Fruit fly (Drosophila melanogaster) whole organism, embryonic: ENCODE data around the gene TfIIA-S.

Experiments
- BEAF-32 ChIP-seq: fragments of 200-800 bp; sonication (Bioruptor generic); optimal IDR thresholded peaks from 3 replicates; lab custom pipeline; 2017; ENCODE audit warnings: missing biosample characterization, missing genetic modification characterization, mild to moderate bottlenecking, moderate library complexity, missing genetic modification reagents
- Bgb ChIP-seq: fragments of 200-800 bp; sonication (Bioruptor generic); IDR thresholded peaks from 2 replicates; pipeline ENCODE4 v1.3.6; 2022; ENCODE audit warnings: missing biosample characterization, missing genetic modification characterization; ENCODE audit not compliant: partially characterized antibody
- C15 ChIP-seq: fragments of 200-800 bp; sonication (Bioruptor generic); IDR thresholded peaks from 3 replicates; pipeline ENCODE4 v1.3.6; 2022; ENCODE audit warnings: missing biosample characterization, missing genetic modification characterization
- CG12391 ChIP-seq: fragments of 200-800 bp; sonication (Bioruptor generic); optimal IDR thresholded peaks from 3 replicates; lab custom pipeline; 2018; ENCODE audit warnings: missing biosample characterization, mild to moderate bottlenecking, missing genetic modification characterization, moderate library complexity
- CG13424 ChIP-seq: fragments of 200-800 bp; sonication (Bioruptor generic); optimal IDR thresholded peaks from 2 replicates; lab custom pipeline; 2019; ENCODE audit warnings: missing biosample characterization, mild to moderate bottlenecking, missing genetic modification characterization, moderate library complexity
- CG14965 ChIP-seq: fragments of 200-800 bp; sonication (Bioruptor generic); optimal IDR thresholded peaks from 2 replicates; lab custom pipeline; 2016; ENCODE audit warnings: missing biosample characterization, missing genetic modification characterization, borderline replicate concordance
- CG15011 ChIP-seq: fragments of 200-800 bp; sonication (Bioruptor generic); optimal IDR thresholded peaks from 3 replicates; lab custom pipeline; 2018; ENCODE audit warnings: missing biosample characterization, mild to moderate bottlenecking, missing genetic modification characterization
- CG15269 ChIP-seq: fragments of 200-800 bp; sonication (Bioruptor generic); optimal IDR thresholded peaks from 2 replicates; lab custom pipeline; 2018; ENCODE audit warnings: missing biosample characterization, mild to moderate bottlenecking, missing genetic modification characterization, moderate library complexity
- CG15479 ChIP-seq: fragments of 200-800 bp; sonication (Bioruptor generic); optimal IDR thresholded peaks from 3 replicates; lab custom pipeline; 2019; ENCODE audit warnings: missing biosample characterization, mild to moderate bottlenecking, missing genetic modification characterization, moderate library complexity
- CG17359 ChIP-seq: fragments of 200-800 bp; sonication (Bioruptor generic); optimal IDR thresholded peaks from 3 replicates; lab custom pipeline; 2018; ENCODE audit warnings: missing biosample characterization, mild to moderate bottlenecking, missing genetic modification characterization, moderate library complexity
- CG17361 ChIP-seq: fragments of 200-800 bp; sonication (Bioruptor generic); IDR thresholded peaks from 3 replicates; pipeline ENCODE4 v1.3.6; 2022; ENCODE audit warnings: missing biosample characterization, missing genetic modification characterization
- CG2116 ChIP-seq: fragments of 200-800 bp; sonication (Bioruptor generic); optimal IDR thresholded peaks from 3 replicates; lab custom pipeline; 2018; ENCODE audit warnings: missing biosample characterization, mild to moderate bottlenecking, missing genetic modification characterization
- CG2120 ChIP-seq: fragments of 200-800 bp; sonication (Bioruptor generic); optimal IDR thresholded peaks from 3 replicates; lab custom pipeline; 2016; ENCODE audit warnings: missing biosample characterization, missing genetic modification characterization
- CG2712 ChIP-seq: fragments of 200-800 bp; optimal IDR thresholded peaks from 3 replicates; lab custom pipeline; 2019; ENCODE audit warnings: missing biosample characterization, mild to moderate bottlenecking, missing genetic modification characterization, moderate library complexity
- CG3838 ChIP-seq: fragments of 200-800 bp; sonication (Bioruptor generic); optimal IDR thresholded peaks from 3 replicates; lab custom pipeline; 2016; ENCODE audit warnings: missing biosample characterization, missing genetic modification characterization
- CG4424 ChIP-seq: fragments of 200-800 bp; sonication (Bioruptor generic); optimal IDR thresholded peaks from 3 replicates; lab custom pipeline; 2016; ENCODE audit warnings: missing biosample characterization, missing genetic modification characterization
- CG4617 ChIP-seq: fragments of 200-800 bp; sonication (Bioruptor generic); optimal IDR thresholded peaks from 3 replicates; lab custom pipeline; 2016; ENCODE audit warnings: missing biosample characterization, missing genetic modification characterization, borderline replicate concordance
- CG4820 ChIP-seq: fragments of 200-800 bp; sonication (Bioruptor generic); optimal IDR thresholded peaks from 3 replicates; lab custom pipeline; 2016; ENCODE audit warnings: missing biosample characterization, missing genetic modification characterization
- CG6854 ChIP-seq: fragments of 200-800 bp; sonication (Bioruptor generic); optimal IDR thresholded peaks from 3 replicates; lab custom pipeline; 2017; ENCODE audit warnings: missing biosample characterization, mild to moderate bottlenecking, missing genetic modification characterization
- CG7786 ChIP-seq: fragments of 200-800 bp; sonication (Bioruptor generic); optimal IDR thresholded peaks from 2 replicates; lab custom pipeline; 2016; ENCODE audit warnings: missing biosample characterization, missing genetic modification characterization
- CG8765 ChIP-seq: fragments of 200-800 bp; sonication (Bioruptor generic); IDR thresholded peaks from 2 replicates; pipeline ENCODE4 v1.3.6; 2022; ENCODE audit warnings: missing biosample characterization, missing genetic modification characterization
- CG9797 ChIP-seq: fragments of 200-800 bp; sonication (Bioruptor generic); optimal IDR thresholded peaks from 3 replicates; lab custom pipeline; 2018; ENCODE audit warnings: missing biosample characterization, mild to moderate bottlenecking, missing genetic modification characterization
- Dll ChIP-seq: fragments of 200-800 bp; sonication (Bioruptor generic); IDR thresholded peaks from 4 replicates; pipeline ENCODE4 v1.3.6; 2022; ENCODE audit warnings: missing biosample characterization, missing genetic modification characterization; ENCODE audit not compliant: partially characterized antibody
- Doc3 ChIP-seq: fragments of 200-800 bp; sonication (Bioruptor generic); IDR thresholded peaks from 3 replicates; pipeline ENCODE4 v1.3.6; 2022; ENCODE audit warnings: missing biosample characterization, missing genetic modification characterization; ENCODE audit not compliant: partially characterized antibody
- E2f1 ChIP-seq: fragments of 200-800 bp; sonication (Bioruptor generic); IDR thresholded peaks from 2 replicates; pipeline ENCODE4 v1.3.6; 2022; ENCODE audit warnings: missing biosample characterization, missing genetic modification characterization
- H2.0 ChIP-seq: fragments of 200-800 bp; sonication (Bioruptor generic); IDR thresholded peaks from 2 replicates; pipeline ENCODE4 v1.3.6; 2022; ENCODE audit warnings: missing biosample characterization, missing genetic modification characterization
- HLH3B ChIP-seq: fragments of 200-800 bp; sonication (Bioruptor generic); IDR thresholded peaks from 2 replicates; pipeline ENCODE4 v1.3.6; 2022; ENCODE audit warnings: missing biosample characterization, missing genetic modification characterization
- Hmr ChIP-seq: fragments of 200-800 bp; sonication (Bioruptor generic); optimal IDR thresholded peaks from 3 replicates; lab custom pipeline; 2017; ENCODE audit warnings: mild to moderate bottlenecking, missing biosample characterization, missing genetic modification reagents, missing genetic modification characterization
- Hmx ChIP-seq: fragments of 200-800 bp; sonication (Bioruptor generic); optimal IDR thresholded peaks from 2 replicates; lab custom pipeline; 2016; ENCODE audit warnings: missing biosample characterization, missing genetic modification characterization
- MBD-R2 ChIP-seq: fragments of 200-800 bp; sonication (Bioruptor generic); IDR thresholded peaks from 2 replicates; pipeline ENCODE4 v1.3.6; 2022; ENCODE audit warnings: missing biosample characterization, missing genetic modification characterization
- Max ChIP-seq: fragments of 200-800 bp; sonication (Bioruptor generic); optimal IDR thresholded peaks from 2 replicates; lab custom pipeline; 2016; ENCODE audit warnings: missing biosample characterization, mild to moderate bottlenecking, missing genetic modification characterization
- Med ChIP-seq: fragments of 200-800 bp; sonication (Bioruptor generic); peaks from one replicate; lab custom pipeline; 2016; ENCODE audit warnings: missing biosample characterization, missing genetic modification characterization, mild to moderate bottlenecking, inconsistent platforms, moderate library complexity
- Oli ChIP-seq: fragments of 200-800 bp; sonication (Bioruptor generic); optimal IDR thresholded peaks from 2 replicates; lab custom pipeline; 2018; ENCODE audit warnings: missing biosample characterization, mild to moderate bottlenecking, missing genetic modification characterization, moderate library complexity
- Opbp ChIP-seq: fragments of 200-800 bp; sonication (Bioruptor generic); IDR thresholded peaks from 3 replicates; pipeline ENCODE4 v1.3.6; 2022; ENCODE audit warnings: missing biosample characterization, missing genetic modification characterization; ENCODE audit not compliant: partially characterized antibody
- Sry-δ ChIP-seq: fragments of 200-800 bp; sonication (Bioruptor generic); optimal IDR thresholded peaks from 2 replicates; lab custom pipeline; 2016; ENCODE audit warnings: missing biosample characterization, missing genetic modification characterization
- bigmax ChIP-seq: fragments of 200-800 bp; sonication (Bioruptor generic); optimal IDR thresholded peaks from 2 replicates; lab custom pipeline; 2018; ENCODE audit warnings: missing biosample characterization, mild to moderate bottlenecking, missing genetic modification characterization
- chn ChIP-seq: fragments of 200-800 bp; sonication (Bioruptor generic); optimal IDR thresholded peaks from 2 replicates; lab custom pipeline; 2016; ENCODE audit warnings: missing biosample characterization, missing genetic modification characterization
- dan ChIP-seq: fragments of 200-800 bp; sonication (Bioruptor generic); IDR thresholded peaks from 2 replicates; pipeline ENCODE4 v1.3.6; 2022; ENCODE audit warnings: missing biosample characterization, missing genetic modification characterization
- ems ChIP-seq: fragments of 200-800 bp; sonication (Bioruptor generic); optimal IDR thresholded peaks from 3 replicates; lab custom pipeline; 2016; ENCODE audit warnings: missing biosample characterization, missing genetic modification characterization
- fd96Cb ChIP-seq: fragments of 200-800 bp; sonication (Bioruptor generic); optimal IDR thresholded peaks from 2 replicates; lab custom pipeline; 2018; ENCODE audit warnings: missing biosample characterization, mild to moderate bottlenecking, missing genetic modification characterization, moderate library complexity
- knrl ChIP-seq: fragments of 200-800 bp; sonication (Bioruptor generic); IDR thresholded peaks from 3 replicates; pipeline ENCODE4 v1.3.6; 2022; ENCODE audit warnings: missing biosample characterization, missing genetic modification characterization; ENCODE audit not compliant: partially characterized antibody
- lilli ChIP-seq: fragments of 200-800 bp; sonication (Bioruptor generic); optimal IDR thresholded peaks from 3 replicates; lab custom pipeline; 2016; ENCODE audit warnings: missing biosample characterization, missing genetic modification characterization
- luna ChIP-seq: fragments of 200-800 bp; sonication (Bioruptor generic); optimal IDR thresholded peaks from 2 replicates; lab custom pipeline; 2016; ENCODE audit warnings: missing biosample characterization, missing genetic modification characterization
- mam ChIP-seq: fragments of 200-800 bp; sonication (Bioruptor generic); optimal IDR thresholded peaks from 3 replicates; lab custom pipeline; 2016; ENCODE audit warnings: missing biosample characterization, missing genetic modification characterization
- pros ChIP-seq: fragments of 200-800 bp; sonication (Bioruptor generic); optimal IDR thresholded peaks from 3 replicates; lab custom pipeline; 2019; ENCODE audit warnings: missing biosample characterization, mild to moderate bottlenecking, missing genetic modification characterization, moderate library complexity
- ranshi ChIP-seq: fragments of 200-800 bp; sonication (Bioruptor generic); IDR thresholded peaks from 2 replicates; pipeline ENCODE4 v1.3.6; 2022; ENCODE audit warnings: missing biosample characterization, missing genetic modification characterization
- stc ChIP-seq: fragments of 200-800 bp; sonication (Bioruptor generic); IDR thresholded peaks from 2 replicates; pipeline ENCODE4 v1.3.6; 2022; ENCODE audit warnings: missing biosample characterization, missing genetic modification characterization
- tll ChIP-seq, 2 experiments: fragments of 200-800 bp in 1 of 2; fragments of >200 bp in 1 of 2; sonication (Bioruptor generic) in 1 of 2; optimal IDR thresholded peaks; 2 replicates each; lab custom pipeline; 2017 to 2019; ENCODE audit warnings: missing biosample characterization in 2 of 2, missing genetic modification characterization in 2 of 2, mild to moderate bottlenecking in 1 of 2, moderate library complexity in 1 of 2
- tup ChIP-seq: fragments of 200-800 bp; sonication (Bioruptor generic); optimal IDR thresholded peaks from 2 replicates; lab custom pipeline; 2016; ENCODE audit warnings: missing biosample characterization, mild to moderate bottlenecking, missing genetic modification characterization, moderate library complexity
- unpg ChIP-seq: fragments of 200-800 bp; sonication (Bioruptor generic); optimal IDR thresholded peaks from 3 replicates; lab custom pipeline; 2018; ENCODE audit warnings: missing biosample characterization, mild to moderate bottlenecking, missing genetic modification characterization, moderate library complexity

TfIIA-S gene

DNA sequence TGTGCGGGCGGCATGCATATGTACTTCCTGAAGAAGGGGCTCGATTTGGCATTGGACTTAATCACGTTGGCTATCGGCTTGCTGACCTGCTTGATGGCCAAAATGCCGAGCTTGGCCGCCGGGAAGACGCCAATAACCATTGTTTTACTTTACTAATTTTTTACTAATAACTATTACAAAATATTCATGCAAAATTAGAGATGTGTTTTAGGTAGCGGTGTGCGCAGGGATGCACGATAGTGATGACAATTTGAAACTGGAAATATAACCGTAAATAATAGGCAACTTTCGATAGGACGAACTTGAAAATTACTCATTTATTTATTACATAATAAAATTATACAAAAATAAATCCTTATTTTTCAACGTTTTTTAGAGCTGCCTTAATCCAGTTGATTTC, 36.6 kb upstream of the TfIIA-S start, which contains the start of gene CG13601 (continued):
- TF ChIP-seq MBD-R2 (GFP tag; lab: Robert Waterston, UW), result peak; percentile 80
- no peak for TF ChIP-seq chn (GFP tag; lab: Kevin White, UChicago)
- TF ChIP-seq CG15011 (GFP tag; lab: Kevin White, UChicago), result no peak
- no peak for TF ChIP-seq ems (GFP tag; lab: Kevin White, UChicago)
- no peak for TF ChIP-seq CG4424 (GFP tag; lab: Kevin White, UChicago)
- TF ChIP-seq Opbp (GFP tag; lab: Robert Waterston, UW), result peak; percentile 80; the same call in 2 of the 3 replicates
- TF ChIP-seq CG17361 (GFP tag; lab: Robert Waterston, UW), result no peak
- TF ChIP-seq lilli, result peak; percentile 45
- peak; percentile 47 for TF ChIP-seq CG13424
- no peak for TF ChIP-seq CG15479 (GFP tag; lab: Kevin White, UChicago)
- TF ChIP-seq CG9797 (GFP tag; lab: Kevin White, UChicago), result no peak
- peak; percentile 77 for TF ChIP-seq Med (GFP tag; lab: Kevin White, UChicago)
- no peak for TF ChIP-seq ranshi
- TF ChIP-seq CG14965 (GFP tag; lab: Kevin White, UChicago), result no peak
- TF ChIP-seq BEAF-32 (GFP tag; lab: Kevin White, UChicago), result peak; percentile 82
- no peak for TF ChIP-seq CG7786 (GFP tag; lab: Kevin White, UChicago)
- peak; percentile 88 for TF ChIP-seq Dll
- TF ChIP-seq Hmx (GFP tag; lab: Kevin White, UChicago), result no peak
- peak; percentile 84 for TF ChIP-seq Sry-δ (GFP tag; lab: Kevin White, UChicago)
- TF ChIP-seq C15, result no peak
- TF ChIP-seq Max, result peak; percentile 31
- TF ChIP-seq CG12391, result peak; percentile 49
- no peak for TF ChIP-seq Hmr (GFP tag; lab: Kevin White, UChicago)
- TF ChIP-seq CG15269 (tag; lab: Kevin White, UChicago), result peak; percentile 33
- no peak for TF ChIP-seq tll (GFP tag; optimal IDR thresholded peaks at IDR 0.05; lab: Kevin White, UChicago)
- peak; percentile 79 for TF ChIP-seq Bgb
- peak; percentile 52 for TF ChIP-seq CG4617 (GFP tag; lab: Kevin White, UChicago)
- peak; percentile 23 for TF ChIP-seq CG17359 (tag; lab: Kevin White, UChicago)
- peak; percentile 21; the same call in 1 of the 2 replicates for TF ChIP-seq HLH3B (GFP tag; lab: Robert Waterston, UW)
- no peak for TF ChIP-seq CG8765 (GFP tag; lab: Robert Waterston, UW)
- TF ChIP-seq mam (GFP tag; lab: Kevin White, UChicago), result peak; percentile 29
- no peak for TF ChIP-seq CG3838 (GFP tag; lab: Kevin White, UChicago)
- peak; percentile 84; the same call in 2 of the 3 replicates for TF ChIP-seq knrl (GFP tag; lab: Robert Waterston, UW)
- TF ChIP-seq pros (GFP tag; lab: Kevin White, UChicago), result no peak
- TF ChIP-seq stc (GFP tag; lab: Robert Waterston, UW), result no peak
- TF ChIP-seq luna, result no peak
- peak; percentile 55 for TF ChIP-seq CG2120 (GFP tag; lab: Kevin White, UChicago)
- peak; percentile 22 for TF ChIP-seq bigmax (GFP tag; lab: Kevin White, UChicago)
- TF ChIP-seq CG2712 (tag; lab: Kevin White, UChicago), result peak; percentile 27
- TF ChIP-seq dan, result no peak
- TF ChIP-seq CG4820, result peak; percentile 13
- no peak for TF ChIP-seq E2f1
- TF ChIP-seq tup, result no peak
- TF ChIP-seq fd96Cb (tag; lab: Kevin White, UChicago), result no peak
- TF ChIP-seq H2.0, result peak; percentile 24; the same call in 1 of the 2 replicates
- TF ChIP-seq Oli, result no peak
- TF ChIP-seq Doc3 (GFP tag; lab: Robert Waterston, UW), result peak; percentile 87
- no peak for TF ChIP-seq CG6854
- peak; percentile 25 for TF ChIP-seq CG2116 (GFP tag; lab: Kevin White, UChicago)
- peak; percentile 14 for TF ChIP-seq unpg (GFP tag; lab: Kevin White, UChicago)
